Worm (Caenorhabditis elegans): ENCODE measurements around the gene nhr-213.
A peak's percentile ranks its signal among the peaks of the same experiment; 100 is the strongest.

nhr-213 gene

DNA sequence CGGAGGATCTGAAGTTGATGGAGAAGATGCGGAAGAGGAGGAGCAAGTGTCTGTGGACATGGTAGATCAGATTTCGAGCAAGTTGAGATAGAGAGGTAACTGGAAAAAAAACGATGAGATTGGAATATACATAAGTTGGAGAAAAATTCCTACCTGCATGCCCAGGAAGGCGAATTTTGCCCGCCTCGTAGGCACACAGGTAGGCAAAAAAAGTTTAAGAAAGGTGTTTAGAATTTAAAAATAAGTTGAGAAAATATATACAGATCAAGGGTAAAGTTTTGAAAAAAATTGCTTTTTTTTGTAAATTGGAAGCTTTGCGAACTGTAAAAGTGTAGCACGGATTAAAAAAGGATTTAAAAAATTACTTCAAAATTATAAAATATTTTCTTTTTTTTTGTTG is 17.1 kb downstream of the nhr-213 start, which contains the start of gene nhr-84:
Gene nhr-84 (minus strand): TSS at position 101 of the 400 bp plus-strand sequence.
- no peak for TF ChIP-seq ztf-29 (GFP tag; IDR thresholded peaks at IDR 0.05)
- no peak for TF ChIP-seq T22C8.4 (GFP tag; IDR thresholded peaks at IDR 0.05)
- TF ChIP-seq ref-1 (GFP tag; conservative IDR thresholded peaks at IDR 0.05) = no peak
- no peak for TF ChIP-seq ztf-23 (GFP tag; IDR thresholded peaks at IDR 0.05)
- TF ChIP-seq tab-1 (GFP tag; IDR thresholded peaks at IDR 0.05) = no peak
- no peak for TF ChIP-seq klf-2 (GFP tag; conservative IDR thresholded peaks at IDR 0.05)
- TF ChIP-seq flt-1 (GFP tag; IDR thresholded peaks at IDR 0.05) = no peak
- TF ChIP-seq med-1 (GFP tag; optimal IDR thresholded peaks at IDR 0.05; ENCODE audit: insufficient read depth) = no peak
- no peak for TF ChIP-seq cog-1 (tag; optimal IDR thresholded peaks at IDR 0.05)

DNA sequence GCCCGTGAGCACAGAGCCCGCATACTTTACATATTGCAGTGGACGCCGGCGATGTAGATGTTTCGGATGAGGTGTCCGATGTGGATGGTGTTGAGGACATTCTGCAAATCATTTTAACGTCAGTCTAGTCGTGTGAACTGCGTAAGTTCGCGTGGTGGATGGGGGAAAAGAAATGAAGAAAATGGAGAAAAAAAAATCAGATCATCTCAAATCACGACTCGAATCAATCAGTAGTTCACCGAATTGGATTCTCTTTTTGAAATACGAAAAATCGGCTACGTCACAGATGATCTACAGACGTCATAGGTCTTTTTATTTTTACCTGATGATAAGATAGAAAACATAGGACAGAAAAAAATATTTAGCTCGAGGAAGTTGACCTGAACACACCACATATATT is 20.3 kb downstream of the nhr-213 start, which contains the start of gene nhr-102:
Gene nhr-102 (minus strand): TSS at position 101 of the 400 bp plus-strand sequence.
- TF ChIP-seq ref-1 (GFP tag; conservative IDR thresholded peaks at IDR 0.05) (no peak), ztf-23 (GFP tag; IDR thresholded peaks at IDR 0.05) (no peak), tab-1 (GFP tag; IDR thresholded peaks at IDR 0.05) (no peak), klf-2 (GFP tag; conservative IDR thresholded peaks at IDR 0.05) (no peak), ztf-29 (GFP tag; IDR thresholded peaks at IDR 0.05) (no peak), T22C8.4 (GFP tag; IDR thresholded peaks at IDR 0.05) (no peak), flt-1 (GFP tag; IDR thresholded peaks at IDR 0.05) (no peak), cog-1 (tag; optimal IDR thresholded peaks at IDR 0.05) (no peak), med-1 (GFP tag; optimal IDR thresholded peaks at IDR 0.05; ENCODE audit: insufficient read depth) (no peak)

DNA sequence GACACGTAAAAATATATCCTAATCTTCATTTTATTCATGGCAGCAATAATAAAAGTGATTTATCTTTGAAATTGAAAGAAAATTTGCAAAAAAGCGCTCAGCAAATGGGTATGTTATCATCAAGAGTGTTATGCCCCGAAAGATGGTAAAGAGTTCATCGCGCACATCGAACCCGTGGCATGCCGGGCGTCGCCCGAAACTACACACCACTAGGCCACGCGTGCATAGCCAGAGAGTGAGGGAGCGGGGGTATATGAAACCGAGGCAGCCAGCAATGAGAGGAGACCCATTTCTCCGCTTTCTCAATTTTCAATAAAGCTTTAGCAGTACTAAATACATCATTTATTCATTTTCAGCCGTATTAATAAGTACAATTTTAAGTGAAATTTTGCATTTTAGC is 22.8 kb downstream of the nhr-213 start:
- peak; percentile 99 for TF ChIP-seq klf-2 (GFP tag; conservative IDR thresholded peaks at IDR 0.05)
- peak; percentile 100 for TF ChIP-seq ref-1 (GFP tag; conservative IDR thresholded peaks at IDR 0.05)
- peak; percentile 99 for TF ChIP-seq flt-1 (GFP tag; IDR thresholded peaks at IDR 0.05)
- peak; percentile 96 for TF ChIP-seq cog-1 (tag; optimal IDR thresholded peaks at IDR 0.05)
- peak; percentile 91 for TF ChIP-seq med-1 (GFP tag; optimal IDR thresholded peaks at IDR 0.05; ENCODE audit: insufficient read depth)
- peak; percentile 100 for TF ChIP-seq tab-1 (GFP tag; IDR thresholded peaks at IDR 0.05)
- TF ChIP-seq ztf-23 (GFP tag; IDR thresholded peaks at IDR 0.05) = peak; percentile 99
- TF ChIP-seq T22C8.4 (GFP tag; IDR thresholded peaks at IDR 0.05) = peak; percentile 99
- TF ChIP-seq ztf-29 (GFP tag; IDR thresholded peaks at IDR 0.05) = peak; percentile 100

DNA sequence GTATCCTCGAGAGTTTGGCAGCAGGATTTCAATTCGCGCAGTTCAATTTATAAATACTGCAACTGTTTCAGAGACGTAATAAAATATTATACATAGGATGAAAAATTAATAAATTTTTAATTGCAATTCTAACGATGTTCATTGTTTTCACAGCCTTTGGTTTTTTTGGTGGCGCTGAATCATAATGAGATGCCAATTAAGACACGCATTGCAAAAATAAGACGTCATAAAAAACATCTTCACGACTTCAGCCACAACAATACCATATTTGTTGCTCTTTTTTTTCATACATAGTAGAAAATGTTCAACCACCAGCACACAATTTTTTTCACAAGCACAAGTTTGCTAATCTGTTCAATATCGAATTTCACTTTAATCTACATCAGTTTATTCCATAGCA is 24.3 kb downstream of the nhr-213 start, which contains the start of gene str-56:
Gene str-56 (plus strand): TSS at position 301 of the 400 bp plus-strand sequence.
- TF ChIP-seq tab-1 (GFP tag; IDR thresholded peaks at IDR 0.05) (no peak), med-1 (GFP tag; optimal IDR thresholded peaks at IDR 0.05; ENCODE audit: insufficient read depth) (no peak), flt-1 (GFP tag; IDR thresholded peaks at IDR 0.05) (no peak), klf-2 (GFP tag; conservative IDR thresholded peaks at IDR 0.05) (no peak), cog-1 (tag; optimal IDR thresholded peaks at IDR 0.05) (no peak), ztf-29 (GFP tag; IDR thresholded peaks at IDR 0.05) (no peak), T22C8.4 (GFP tag; IDR thresholded peaks at IDR 0.05) (no peak), ref-1 (GFP tag; conservative IDR thresholded peaks at IDR 0.05) (no peak)

DNA sequence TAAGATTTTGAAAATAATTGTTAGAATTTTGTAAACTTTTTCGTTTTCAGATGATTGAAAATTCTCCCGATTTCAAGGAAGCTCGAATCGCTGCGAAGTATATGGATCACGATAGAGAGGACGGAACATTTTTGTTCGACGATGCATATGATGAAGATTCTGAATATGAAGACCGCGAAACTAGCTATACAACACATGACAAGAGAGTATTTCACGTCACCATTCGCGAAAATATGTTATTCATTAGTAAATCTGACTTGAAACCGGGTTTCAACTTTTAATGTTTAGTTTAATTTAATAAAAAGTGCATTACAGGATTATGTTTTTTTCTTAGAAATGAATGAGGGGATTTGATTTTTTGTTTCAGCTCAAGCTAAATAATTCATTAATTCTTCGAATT is 26.2 kb downstream of the nhr-213 start, which contains the start of gene str-57:
Gene str-57 (plus strand): TSS at position 301 of the 400 bp plus-strand sequence.
- no peak for TF ChIP-seq flt-1 (GFP tag; IDR thresholded peaks at IDR 0.05)
- no peak for TF ChIP-seq klf-2 (GFP tag; conservative IDR thresholded peaks at IDR 0.05)
- TF ChIP-seq ztf-29 (GFP tag; IDR thresholded peaks at IDR 0.05) = no peak
- no peak for TF ChIP-seq med-1 (GFP tag; optimal IDR thresholded peaks at IDR 0.05; ENCODE audit: insufficient read depth)
- TF ChIP-seq T22C8.4 (GFP tag; IDR thresholded peaks at IDR 0.05) = no peak
- TF ChIP-seq cog-1 (tag; optimal IDR thresholded peaks at IDR 0.05) = no peak
- TF ChIP-seq ztf-23 (GFP tag; IDR thresholded peaks at IDR 0.05) = no peak
- no peak for TF ChIP-seq tab-1 (GFP tag; IDR thresholded peaks at IDR 0.05)
- no peak for TF ChIP-seq ref-1 (GFP tag; conservative IDR thresholded peaks at IDR 0.05)

DNA sequence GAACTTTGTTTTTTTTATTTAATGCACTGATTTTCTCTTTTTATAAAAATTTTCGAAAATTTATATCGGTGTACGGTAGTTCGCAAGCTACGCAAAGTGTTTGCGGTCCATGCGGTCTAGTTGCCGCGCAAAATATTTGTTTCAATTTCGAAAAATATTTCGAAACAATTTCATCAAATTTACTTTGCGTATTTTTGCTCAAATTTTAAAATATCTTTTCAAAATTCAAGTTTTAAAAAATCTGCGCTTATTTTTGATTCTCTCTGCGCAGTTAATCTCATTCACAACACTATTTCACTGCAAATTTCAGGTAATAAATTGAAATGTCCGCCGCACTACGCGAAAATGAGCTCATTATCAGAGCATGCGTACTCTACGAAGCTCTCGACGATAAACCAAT is 29.2 kb downstream of the nhr-213 start, which contains the start of gene fbxa-197:
Gene fbxa-197 (plus strand): TSS at position 301 of the 400 bp plus-strand sequence.
- TF ChIP-seq flt-1 (GFP tag; IDR thresholded peaks at IDR 0.05) (no peak), cog-1 (tag; optimal IDR thresholded peaks at IDR 0.05) (no peak)

DNA sequence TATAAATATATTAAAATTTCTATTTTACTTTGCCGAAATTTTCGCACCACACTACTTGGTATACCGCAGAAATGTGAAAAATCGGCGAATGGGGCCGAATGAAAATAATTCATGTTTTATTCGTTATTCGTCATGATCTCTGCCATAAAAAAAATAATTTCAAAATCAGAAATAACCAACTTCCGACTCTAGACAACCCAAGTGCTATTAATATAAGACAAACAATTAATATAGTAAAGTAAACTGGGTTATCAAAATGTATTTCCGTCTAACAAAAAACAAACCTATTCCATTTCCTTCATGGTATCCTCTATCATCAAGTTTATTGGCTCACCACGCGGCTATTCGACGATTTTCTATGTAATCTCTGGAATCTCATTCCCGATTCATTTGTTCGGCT is 30.7 kb downstream of the nhr-213 start, which contains the start of gene srh-293:
Gene srh-293 (plus strand): TSS at position 301 of the 400 bp plus-strand sequence.
- TF ChIP-seq cog-1 (tag; optimal IDR thresholded peaks at IDR 0.05) (no peak), flt-1 (GFP tag; IDR thresholded peaks at IDR 0.05) (no peak), med-1 (GFP tag; optimal IDR thresholded peaks at IDR 0.05; ENCODE audit: insufficient read depth) (no peak), ztf-23 (GFP tag; IDR thresholded peaks at IDR 0.05) (no peak), ztf-29 (GFP tag; IDR thresholded peaks at IDR 0.05) (no peak), ref-1 (GFP tag; conservative IDR thresholded peaks at IDR 0.05) (no peak), T22C8.4 (GFP tag; IDR thresholded peaks at IDR 0.05) (no peak), tab-1 (GFP tag; IDR thresholded peaks at IDR 0.05) (no peak), klf-2 (GFP tag; conservative IDR thresholded peaks at IDR 0.05) (no peak)

DNA sequence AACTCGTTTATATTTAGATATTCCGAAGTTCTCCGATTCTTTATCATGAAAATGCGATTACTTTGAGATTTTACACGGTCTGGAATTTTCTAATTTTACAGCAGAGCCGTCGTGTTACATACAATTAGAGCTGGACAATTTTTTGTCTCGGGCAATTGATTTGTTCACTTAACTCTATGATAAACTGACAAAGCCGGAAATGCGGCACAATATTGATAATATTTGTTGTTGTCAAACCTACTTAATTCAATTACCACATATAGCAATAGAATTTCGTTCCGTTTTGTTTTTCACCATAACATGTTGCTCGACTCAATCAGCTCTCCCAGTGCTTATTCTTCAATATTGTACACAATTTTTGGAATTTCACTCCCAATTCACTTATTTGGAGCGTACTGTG is 33.5 kb downstream of the nhr-213 start, which contains the start of gene srh-299:
Gene srh-299 (plus strand): TSS at position 301 of the 400 bp plus-strand sequence.
- no peak for TF ChIP-seq ztf-29 (GFP tag; IDR thresholded peaks at IDR 0.05)

DNA sequence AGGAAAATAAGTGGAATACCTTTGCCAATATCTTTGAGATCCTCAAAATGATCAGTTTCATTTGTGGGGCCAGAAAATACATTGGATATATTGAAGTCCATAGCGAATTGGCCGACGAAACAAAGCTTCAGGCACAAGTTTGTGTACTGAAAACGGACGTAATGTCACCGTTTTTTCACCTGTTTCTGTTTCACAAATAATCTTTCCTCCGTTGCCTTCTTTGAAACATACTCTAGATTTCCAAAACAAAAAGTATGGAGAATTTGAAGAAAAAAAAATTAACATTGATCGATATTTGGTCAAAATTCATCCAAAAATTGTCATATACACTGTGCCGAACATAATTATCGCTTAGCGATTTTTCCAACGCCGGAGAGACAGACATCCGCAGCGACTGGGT is 34.0 kb downstream of the nhr-213 start, which contains the start of gene srz-12:
Gene srz-12 (minus strand): TSS at position 101 of the 400 bp plus-strand sequence.
- no peak for TF ChIP-seq tab-1 (GFP tag; IDR thresholded peaks at IDR 0.05)

DNA sequence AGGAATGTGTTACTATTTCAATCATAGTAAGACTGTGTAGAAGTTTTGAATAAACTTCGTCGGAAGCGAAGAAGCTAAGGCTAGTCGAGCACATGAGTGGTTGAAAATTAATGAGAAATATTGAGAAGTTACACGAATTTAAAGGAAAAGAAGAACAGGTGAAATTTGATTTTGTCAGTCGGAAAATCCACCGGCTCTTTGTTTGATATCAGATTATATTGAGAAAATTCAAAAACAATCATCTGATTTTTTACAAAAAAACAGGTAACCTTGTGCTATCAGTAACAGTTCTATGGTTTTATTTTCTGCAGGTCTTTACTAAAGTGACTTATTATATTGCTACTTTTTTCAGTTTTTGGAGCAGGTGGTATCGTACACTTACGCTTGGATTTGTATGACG is 38.3 kb downstream of the nhr-213 start, which contains the start of gene srh-148:
Gene srh-148 (minus strand): TSS at position 101 of the 400 bp plus-strand sequence.
- TF ChIP-seq klf-2 (GFP tag; conservative IDR thresholded peaks at IDR 0.05) = no peak
- TF ChIP-seq ref-1 (GFP tag; conservative IDR thresholded peaks at IDR 0.05) = no peak
- TF ChIP-seq ztf-23 (GFP tag; IDR thresholded peaks at IDR 0.05) = no peak
- no peak for TF ChIP-seq ztf-29 (GFP tag; IDR thresholded peaks at IDR 0.05)
- TF ChIP-seq T22C8.4 (GFP tag; IDR thresholded peaks at IDR 0.05) = no peak
- no peak for TF ChIP-seq tab-1 (GFP tag; IDR thresholded peaks at IDR 0.05)
- TF ChIP-seq med-1 (GFP tag; optimal IDR thresholded peaks at IDR 0.05; ENCODE audit: insufficient read depth) = no peak
- TF ChIP-seq cog-1 (tag; optimal IDR thresholded peaks at IDR 0.05) = no peak
- TF ChIP-seq flt-1 (GFP tag; IDR thresholded peaks at IDR 0.05) = no peak
